Fruit fly (Drosophila melanogaster) whole organism, pupa: ENCODE data around the gene CG17650.

Source experiments
- CG10348 ChIP-seq: fragments of 200-800 bp; sonication (Bioruptor generic); IDR thresholded peaks from 2 replicates; pipeline ENCODE4 v1.3.6; 2022; ENCODE audit warnings: missing biosample characterization, missing genetic modification characterization
- CG12605 ChIP-seq: fragments of 200-800 bp; sonication (Bioruptor generic); IDR thresholded peaks from 2 replicates; pipeline ENCODE4 v1.3.6; 2022; ENCODE audit warnings: missing biosample characterization, missing genetic modification characterization
- CG13204 ChIP-seq: fragments of 200-800 bp; sonication (Bioruptor generic); optimal IDR thresholded peaks from 2 replicates; lab custom pipeline; 2018; ENCODE audit warnings: missing biosample characterization, mild to moderate bottlenecking, missing genetic modification characterization, moderate library complexity
- CG14655 ChIP-seq: fragments of 200-800 bp; sonication (Bioruptor generic); optimal IDR thresholded peaks from 3 replicates; lab custom pipeline; 2017; ENCODE audit warnings: mild to moderate bottlenecking, missing biosample characterization, missing genetic modification reagents, missing genetic modification characterization
- CG15710 ChIP-seq: fragments of 200-800 bp; sonication (Bioruptor generic); optimal IDR thresholded peaks from 2 replicates; lab custom pipeline; 2018; ENCODE audit warnings: missing biosample characterization, mild to moderate bottlenecking, missing genetic modification characterization, moderate library complexity
- CG17806 ChIP-seq: fragments of 200-800 bp; sonication (Bioruptor generic); optimal IDR thresholded peaks from 2 replicates; lab custom pipeline; 2018; ENCODE audit warnings: missing biosample characterization, mild to moderate bottlenecking, missing genetic modification characterization, moderate library complexity
- CG32121 ChIP-seq: fragments of 200-800 bp; sonication (Bioruptor generic); IDR thresholded peaks from 2 replicates; pipeline ENCODE4 v1.3.6; 2022; ENCODE audit warnings: missing biosample characterization, missing genetic modification characterization
- CG34367 ChIP-seq: fragments of 200-800 bp; sonication (Bioruptor generic); optimal IDR thresholded peaks from 2 replicates; lab custom pipeline; 2018; ENCODE audit warnings: missing biosample characterization, mild to moderate bottlenecking, missing genetic modification characterization
- CG4496 ChIP-seq: fragments of 200-800 bp; sonication (Bioruptor generic); IDR thresholded peaks from 3 replicates; pipeline ENCODE4 v1.3.6; 2022; ENCODE audit warnings: missing biosample characterization, missing genetic modification characterization
- CG8159 ChIP-seq: fragments of 200-800 bp; sonication (Bioruptor generic); optimal IDR thresholded peaks from 3 replicates; lab custom pipeline; 2018; ENCODE audit warnings: missing biosample characterization, mild to moderate bottlenecking, missing genetic modification characterization, moderate library complexity
- CG8301 ChIP-seq: fragments of 200-800 bp; sonication (Bioruptor generic); optimal IDR thresholded peaks from 2 replicates; lab custom pipeline; 2018; ENCODE audit warnings: missing biosample characterization, mild to moderate bottlenecking, missing genetic modification characterization
- CG9948 ChIP-seq: fragments of 200-800 bp; sonication (Bioruptor generic); optimal IDR thresholded peaks from 2 replicates; lab custom pipeline; 2018; ENCODE audit warnings: missing biosample characterization, mild to moderate bottlenecking, missing genetic modification characterization, moderate library complexity
- D1 ChIP-seq: fragments of 200-800 bp; sonication (Bioruptor generic); optimal IDR thresholded peaks from 2 replicates; lab custom pipeline; 2018; ENCODE audit warnings: missing biosample characterization, mild to moderate bottlenecking, missing genetic modification characterization, moderate library complexity
- EcR ChIP-seq: fragments of 200-800 bp; sonication (Bioruptor generic); optimal IDR thresholded peaks from 3 replicates; lab custom pipeline; 2019; ENCODE audit warnings: missing biosample characterization, missing genetic modification characterization, mild to moderate bottlenecking, moderate library complexity, missing genetic modification reagents
- Ets98B ChIP-seq: fragments of 200-800 bp; sonication (Bioruptor generic); IDR thresholded peaks from 2 replicates; pipeline ENCODE4 v1.3.6; 2022; ENCODE audit warnings: missing biosample characterization, missing genetic modification characterization
- Pif1A ChIP-seq: fragments of 200-800 bp; sonication (Bioruptor generic); optimal IDR thresholded peaks from 3 replicates; lab custom pipeline; 2016; ENCODE audit warnings: missing biosample characterization, missing genetic modification characterization
- Pif1B ChIP-seq: fragments of 200-800 bp; sonication (Bioruptor generic); optimal IDR thresholded peaks from 3 replicates; lab custom pipeline; 2016; ENCODE audit warnings: missing biosample characterization, missing genetic modification characterization
- Snoo ChIP-seq: fragments of 200-800 bp; sonication (Bioruptor generic); optimal IDR thresholded peaks from 3 replicates; lab custom pipeline; 2017; ENCODE audit warnings: missing biosample characterization, mild to moderate bottlenecking, missing genetic modification characterization, inconsistent platforms
- fd96Ca ChIP-seq: fragments of 200-800 bp; sonication (Bioruptor generic); IDR thresholded peaks from 3 replicates; pipeline ENCODE4 v1.3.6; 2022; ENCODE audit warnings: missing biosample characterization, missing genetic modification characterization
- gl ChIP-seq: fragments of 200-800 bp; sonication (Bioruptor generic); optimal IDR thresholded peaks from 2 replicates; lab custom pipeline; 2018; ENCODE audit warnings: missing biosample characterization, mild to moderate bottlenecking, missing genetic modification characterization
- rn ChIP-seq: fragments of 200-800 bp; sonication (Bioruptor generic); IDR thresholded peaks from 2 replicates; pipeline ENCODE4 v1.3.6; 2022; ENCODE audit warnings: missing biosample characterization, missing genetic modification characterization

Gene CG17650

dm6 chr2L:1758853-1759252, at the start of gene CG17650:
CG17650 (minus strand) TSS chr2L:1759093.
- TF ChIP-seq CG10348 (GFP tag; lab: Robert Waterston, UW) (no peak), CG17806 (tag; lab: Kevin White, UChicago) (no peak), Ets98B (GFP tag; lab: Robert Waterston, UW) (no peak), CG34367 (tag; lab: Kevin White, UChicago) (no peak), CG13204 (GFP tag; lab: Kevin White, UChicago) (no peak), gl (tag; lab: Kevin White, UChicago) (no peak), EcR (GFP tag; lab: Kevin White, UChicago) (no peak), Snoo (no peak), CG12605 (GFP tag; lab: Robert Waterston, UW) (no peak), CG8301 (tag; lab: Kevin White, UChicago) (no peak), rn (GFP tag; lab: Robert Waterston, UW) (no peak), fd96Ca (GFP tag; lab: Robert Waterston, UW) (no peak), CG14655 (GFP tag; lab: Kevin White, UChicago) (no peak), CG32121 (no peak), CG15710 (tag; lab: Kevin White, UChicago) (no peak), D1 (tag; lab: Kevin White, UChicago) (no peak), CG8159 (tag; lab: Kevin White, UChicago) (no peak), Pif1B (no peak), CG4496 (GFP tag; lab: Robert Waterston, UW) (no peak)

DNA sequence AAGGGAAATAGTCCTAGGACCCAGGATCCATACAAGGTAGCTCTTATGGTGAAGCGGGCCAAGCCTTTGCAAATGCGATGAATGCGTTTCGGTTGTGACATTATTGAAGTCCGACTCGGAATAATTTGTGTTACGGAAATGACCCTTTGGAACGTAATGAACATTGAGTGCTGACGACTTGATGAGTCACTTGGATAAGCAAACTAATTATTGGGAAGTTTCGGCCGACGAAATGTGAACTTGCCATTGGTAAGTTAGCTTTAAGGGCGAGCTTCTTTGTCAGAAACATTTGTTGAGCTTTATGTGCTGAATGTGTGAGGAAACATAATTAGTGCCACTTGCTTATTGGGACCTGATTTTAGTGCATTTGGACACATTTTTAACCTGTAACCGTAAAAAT, 35.9 kb upstream of the CG17650 start, which contains the start of gene Gr22a:
TSS of gene Gr22a (minus strand) at position 101 of the 400 bp plus-strand sequence.
- TF ChIP-seq CG9948 (tag; lab: Kevin White, UChicago) (no peak), CG10348 (GFP tag; lab: Robert Waterston, UW) (no peak), CG13204 (GFP tag; lab: Kevin White, UChicago) (no peak), gl (tag; lab: Kevin White, UChicago) (no peak), CG14655 (GFP tag; lab: Kevin White, UChicago) (no peak)
- TF ChIP-seq, all 21 proteins: peak for 0

dm6 chr2L:1793168-1793567, 34.3 kb upstream of the CG17650 start, which contains the start of gene Gr22b:
Gr22b (minus strand) TSS chr2L:1793268.
- TF ChIP-seq rn (GFP tag; lab: Robert Waterston, UW) (no peak), CG9948 (tag; lab: Kevin White, UChicago) (no peak), CG34367 (tag; lab: Kevin White, UChicago) (no peak), Ets98B (GFP tag; lab: Robert Waterston, UW) (no peak), D1 (tag; lab: Kevin White, UChicago) (no peak), Pif1B (no peak), CG4496 (GFP tag; lab: Robert Waterston, UW) (no peak), CG8301 (tag; lab: Kevin White, UChicago) (no peak), CG32121 (no peak), CG15710 (tag; lab: Kevin White, UChicago) (no peak), CG10348 (GFP tag; lab: Robert Waterston, UW) (no peak), gl (tag; lab: Kevin White, UChicago) (no peak)

- TF ChIP-seq CG9948 (tag; lab: Kevin White, UChicago) = no peak
- no peak for TF ChIP-seq CG8301 (tag; lab: Kevin White, UChicago)
- TF ChIP-seq Ets98B (GFP tag; lab: Robert Waterston, UW) = no peak
- no peak for TF ChIP-seq CG12605 (GFP tag; lab: Robert Waterston, UW)
- no peak for TF ChIP-seq CG8159 (tag; lab: Kevin White, UChicago)
- no peak for TF ChIP-seq Pif1B
- no peak for TF ChIP-seq CG34367 (tag; lab: Kevin White, UChicago)
- TF ChIP-seq gl (tag; lab: Kevin White, UChicago) = no peak
- TF ChIP-seq EcR (GFP tag; lab: Kevin White, UChicago) = no peak
- TF ChIP-seq CG17806 (tag; lab: Kevin White, UChicago) = no peak
- no peak for TF ChIP-seq Pif1A (GFP tag; lab: Kevin White, UChicago)
- no peak for TF ChIP-seq CG15710 (tag; lab: Kevin White, UChicago)
- no peak for TF ChIP-seq CG14655 (GFP tag; lab: Kevin White, UChicago)
- TF ChIP-seq rn (GFP tag; lab: Robert Waterston, UW) = no peak
- no peak for TF ChIP-seq fd96Ca (GFP tag; lab: Robert Waterston, UW)
- no peak for TF ChIP-seq CG4496 (GFP tag; lab: Robert Waterston, UW)
- no peak for TF ChIP-seq Snoo
- no peak for TF ChIP-seq CG10348 (GFP tag; lab: Robert Waterston, UW)
- no peak for TF ChIP-seq CG13204 (GFP tag; lab: Kevin White, UChicago)
Observed at dm6 chr2L:1791723-1792122, 32.8 kb upstream of the CG17650 start, which contains the start of gene Gr22c. Gr22c (minus strand) TSS chr2L:1791823.

DNA sequence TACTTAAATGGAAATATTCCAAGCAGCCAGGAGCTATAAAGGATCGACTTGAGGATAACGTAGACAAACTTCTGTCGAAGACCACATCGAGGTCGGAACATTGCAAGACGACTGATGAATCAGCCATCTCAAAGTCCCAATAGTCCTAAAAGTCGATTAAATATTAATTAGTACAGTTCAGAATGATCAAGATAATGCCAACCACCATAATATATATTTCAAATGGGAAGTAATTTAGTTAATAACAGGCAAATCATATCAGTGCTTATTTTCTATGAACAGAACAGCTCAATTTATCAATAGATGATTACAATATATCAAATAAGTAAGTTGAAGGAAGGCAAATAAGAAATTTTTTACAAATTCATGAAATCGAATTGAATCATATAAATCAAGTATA, 31.4 kb upstream of the CG17650 start, which contains the start of gene Gr22d:
TSS of gene Gr22d (minus strand) at position 101 of the 400 bp plus-strand sequence.
- TF ChIP-seq CG32121 (no peak), CG13204 (GFP tag; lab: Kevin White, UChicago) (no peak), CG15710 (tag; lab: Kevin White, UChicago) (no peak), CG12605 (GFP tag; lab: Robert Waterston, UW) (no peak), CG8301 (tag; lab: Kevin White, UChicago) (no peak), Pif1B (no peak), D1 (tag; lab: Kevin White, UChicago) (no peak), CG14655 (GFP tag; lab: Kevin White, UChicago) (no peak), CG34367 (tag; lab: Kevin White, UChicago) (no peak), gl (tag; lab: Kevin White, UChicago) (no peak), Ets98B (GFP tag; lab: Robert Waterston, UW) (no peak), CG9948 (tag; lab: Kevin White, UChicago) (no peak), CG8159 (tag; lab: Kevin White, UChicago) (no peak), Pif1A (GFP tag; lab: Kevin White, UChicago) (no peak), CG4496 (GFP tag; lab: Robert Waterston, UW) (no peak), rn (GFP tag; lab: Robert Waterston, UW) (no peak), Snoo (no peak), fd96Ca (GFP tag; lab: Robert Waterston, UW) (no peak)
